Worm (Caenorhabditis elegans): Measurements from ENCODE around the gene hda-5.

DNA sequence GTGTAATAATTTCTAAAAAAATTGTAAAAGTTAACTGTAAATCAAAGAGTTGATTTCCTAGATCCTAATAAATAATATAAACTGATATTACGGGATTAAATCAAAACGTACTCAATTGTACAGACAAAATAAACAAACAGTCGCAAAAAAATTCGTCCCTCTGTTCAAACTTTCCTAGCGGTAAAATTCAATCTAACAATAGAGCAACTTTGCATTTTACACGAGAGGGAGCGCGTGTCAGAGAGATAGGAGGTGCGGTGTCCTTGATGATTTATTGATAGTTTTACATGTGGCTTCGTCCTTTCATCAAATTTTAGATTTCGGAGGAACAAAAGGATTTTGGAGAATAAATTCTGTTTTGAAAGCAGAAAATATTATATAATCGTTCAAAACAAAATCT, 31.8 kb downstream of the hda-5 start:
- TF ChIP-seq Y53G8AR.9 (GFP tag; conservative IDR thresholded peaks at IDR 0.05), result no peak
- TF ChIP-seq zfh-2 (GFP tag; conservative IDR thresholded peaks at IDR 0.05), result no peak
- no peak for TF ChIP-seq nhr-179 (tag; optimal IDR thresholded peaks at IDR 0.05)
